Fruit fly (Drosophila melanogaster): ENCODE measurements around the gene Gbeta5.

dm6 chrX:8163452-8163851 lies 11.4 kb upstream of the Gbeta5 start:
- TF ChIP-seq CG13775 (GFP tag; optimal IDR thresholded peaks at IDR 0.05) (no peak), CG30020 (tag; optimal IDR thresholded peaks at IDR 0.05) (no peak), CG7963 (GFP tag; IDR thresholded peaks at IDR 0.05; ENCODE audit: partially characterized antibody) (no peak), ap (GFP tag; IDR thresholded peaks at IDR 0.05) (no peak), CG10209 (GFP tag; optimal IDR thresholded peaks at IDR 0.05) (no peak), Doc2 (GFP tag; IDR thresholded peaks at IDR 0.05) (no peak), Camta (GFP tag; optimal IDR thresholded peaks at IDR 0.05) (no peak), cwo (GFP tag; optimal IDR thresholded peaks at IDR 0.05) (no peak)

Data from whole organism, embryonic.